Fruit fly (Drosophila melanogaster) whole organism, embryonic: ENCODE results near the gene loqs.

ENCODE experiments used
- Asciz ChIP-seq: fragments of 200-800 bp; sonication (Bioruptor generic); optimal IDR thresholded peaks from 2 replicates; lab custom pipeline; 2017; ENCODE audit warnings: missing biosample characterization, mild to moderate bottlenecking, missing genetic modification characterization, missing genetic modification reagents
- CG10209 ChIP-seq: fragments of 200-800 bp; sonication (Bioruptor generic); optimal IDR thresholded peaks from 3 replicates; lab custom pipeline; 2017; ENCODE audit warnings: missing biosample characterization, mild to moderate bottlenecking, missing genetic modification characterization, missing genetic modification reagents
- CG10565 ChIP-seq: fragments of 200-800 bp; sonication (Bioruptor generic); optimal IDR thresholded peaks from 3 replicates; lab custom pipeline; 2016; ENCODE audit warnings: missing biosample characterization, mild to moderate bottlenecking, missing genetic modification characterization
- CG11456 ChIP-seq: fragments of 200-800 bp; sonication (Bioruptor generic); IDR thresholded peaks from 3 replicates; pipeline ENCODE4 v1.3.6; 2022; ENCODE audit warnings: missing biosample characterization, missing genetic modification characterization
- CG13894 ChIP-seq: fragments of 200-800 bp; sonication (Bioruptor generic); optimal IDR thresholded peaks from 3 replicates; lab custom pipeline; 2018; ENCODE audit warnings: missing biosample characterization, mild to moderate bottlenecking, missing genetic modification characterization, moderate library complexity
- CG1603 ChIP-seq: fragments of 200-800 bp; sonication (Bioruptor generic); optimal IDR thresholded peaks from 2 replicates; lab custom pipeline; 2019; ENCODE audit warnings: missing biosample characterization, mild to moderate bottlenecking, missing genetic modification characterization, moderate library complexity
- CG17359 ChIP-seq: fragments of 200-800 bp; sonication (Bioruptor generic); optimal IDR thresholded peaks from 3 replicates; lab custom pipeline; 2018; ENCODE audit warnings: missing biosample characterization, mild to moderate bottlenecking, missing genetic modification characterization, moderate library complexity
- CG1792 ChIP-seq: fragments of 200-800 bp; sonication (Bioruptor generic); optimal IDR thresholded peaks from 2 replicates; lab custom pipeline; 2016; ENCODE audit warnings: missing biosample characterization, missing genetic modification characterization
- CG18764 ChIP-seq: fragments of 200-800 bp; sonication (Bioruptor generic); optimal IDR thresholded peaks from 3 replicates; lab custom pipeline; 2016; ENCODE audit warnings: missing biosample characterization, missing genetic modification characterization
- CG3407 ChIP-seq: fragments of 200-800 bp; sonication (Bioruptor generic); optimal IDR thresholded peaks from 2 replicates; lab custom pipeline; 2018; ENCODE audit warnings: missing biosample characterization, mild to moderate bottlenecking, missing genetic modification characterization
- CG3847 ChIP-seq: fragments of 200-800 bp; sonication (Bioruptor generic); IDR thresholded peaks from 2 replicates; pipeline ENCODE4 v1.3.6; 2022; ENCODE audit warnings: missing biosample characterization, missing genetic modification characterization
- CG4328 ChIP-seq: fragments of 200-800 bp; sonication (Bioruptor generic); optimal IDR thresholded peaks from 3 replicates; lab custom pipeline; 2017; ENCODE audit warnings: missing biosample characterization, missing genetic modification reagents, missing genetic modification characterization
- CG4404 ChIP-seq: fragments of 200-800 bp; sonication (Bioruptor generic); IDR thresholded peaks from 2 replicates; pipeline ENCODE4 v1.3.6; 2022; ENCODE audit warnings: missing biosample characterization, missing genetic modification characterization
- CG6791 ChIP-seq: fragments of 200-800 bp; sonication (Bioruptor generic); IDR thresholded peaks from 3 replicates; pipeline ENCODE4 v1.3.6; 2022; ENCODE audit warnings: missing biosample characterization, missing genetic modification characterization; ENCODE audit not compliant: partially characterized antibody
- CG7963 ChIP-seq: fragments of 200-800 bp; sonication (Bioruptor generic); IDR thresholded peaks from 3 replicates; pipeline ENCODE4 v1.3.6; 2022; ENCODE audit warnings: missing biosample characterization, missing genetic modification characterization; ENCODE audit not compliant: partially characterized antibody
- CG8388 ChIP-seq: fragments of 200-800 bp; sonication (Bioruptor generic); optimal IDR thresholded peaks from 2 replicates; lab custom pipeline; 2019; ENCODE audit warnings: missing biosample characterization, mild to moderate bottlenecking, missing genetic modification characterization, moderate library complexity
- Doc2 ChIP-seq: fragments of 200-800 bp; sonication (Bioruptor generic); IDR thresholded peaks from 2 replicates; pipeline ENCODE4 v1.3.6; 2022; ENCODE audit warnings: missing biosample characterization, missing genetic modification characterization
- Hand ChIP-seq: fragments of 200-800 bp; sonication (Bioruptor generic); optimal IDR thresholded peaks from 2 replicates; lab custom pipeline; 2017; ENCODE audit warnings: mild to moderate bottlenecking, missing biosample characterization, missing genetic modification reagents, missing genetic modification characterization
- HmgZ ChIP-seq: fragments of 200-800 bp; sonication (Bioruptor generic); optimal IDR thresholded peaks from 2 replicates; lab custom pipeline; 2018; ENCODE audit warnings: missing biosample characterization, mild to moderate bottlenecking, missing genetic modification characterization
- Med ChIP-seq: fragments of 200-800 bp; sonication (Bioruptor generic); peaks from one replicate; lab custom pipeline; 2016; ENCODE audit warnings: missing biosample characterization, missing genetic modification characterization, mild to moderate bottlenecking, inconsistent platforms, moderate library complexity
- NC2β ChIP-seq: fragments of 200-800 bp; sonication (Bioruptor generic); optimal IDR thresholded peaks from 2 replicates; lab custom pipeline; 2016; ENCODE audit warnings: missing biosample characterization, missing genetic modification characterization
- Neu2 ChIP-seq: fragments of 200-800 bp; sonication (Bioruptor generic); optimal IDR thresholded peaks from 3 replicates; lab custom pipeline; 2016; ENCODE audit warnings: missing biosample characterization, missing genetic modification characterization, borderline replicate concordance
- Opbp ChIP-seq: fragments of 200-800 bp; sonication (Bioruptor generic); IDR thresholded peaks from 3 replicates; pipeline ENCODE4 v1.3.6; 2022; ENCODE audit warnings: missing biosample characterization, missing genetic modification characterization; ENCODE audit not compliant: partially characterized antibody
- Optix ChIP-seq: fragments of 200-800 bp; sonication (Bioruptor generic); IDR thresholded peaks from 3 replicates; pipeline ENCODE4 v1.3.6; 2022; ENCODE audit warnings: missing biosample characterization, missing genetic modification characterization
- Ptx1 ChIP-seq: fragments of 200-800 bp; sonication (Bioruptor generic); IDR thresholded peaks from 2 replicates; pipeline ENCODE4 v1.3.6; 2022; ENCODE audit warnings: missing biosample characterization, missing genetic modification characterization
- Stat92E ChIP-seq, 3 experiments: fragments of >200 bp in 2 of 3; fragments of 200-800 bp in 1 of 3; sonication (Bioruptor generic) in 1 of 3; optimal IDR thresholded peaks; 2 replicates each; lab custom pipeline; 2017 to 2019; ENCODE audit warnings: missing biosample characterization in 3 of 3, missing genetic modification characterization in 3 of 3, mild to moderate bottlenecking in 1 of 3, moderate library complexity in 1 of 3
- ac ChIP-seq: fragments of 200-800 bp; sonication (Bioruptor generic); optimal IDR thresholded peaks from 3 replicates; lab custom pipeline; 2017; ENCODE audit warnings: missing biosample characterization, mild to moderate bottlenecking, missing genetic modification characterization
- dysf ChIP-seq: fragments of 200-800 bp; sonication (Bioruptor generic); IDR thresholded peaks from 3 replicates; pipeline ENCODE4 v1.3.6; 2022; ENCODE audit warnings: missing biosample characterization, missing genetic modification characterization
- fd102C ChIP-seq: fragments of 200-800 bp; sonication (Bioruptor generic); optimal IDR thresholded peaks from 2 replicates; lab custom pipeline; 2018; ENCODE audit warnings: missing biosample characterization, mild to moderate bottlenecking, missing genetic modification characterization, moderate library complexity
- gt ChIP-seq: fragments of 200-800 bp; sonication (Bioruptor generic); IDR thresholded peaks from 2 replicates; pipeline ENCODE4 v1.3.6; 2022; ENCODE audit warnings: missing biosample characterization, missing genetic modification characterization
- ham ChIP-seq: fragments of 200-800 bp; sonication (Bioruptor generic); IDR thresholded peaks from 2 replicates; pipeline ENCODE4 v1.3.6; 2022; ENCODE audit warnings: missing biosample characterization, missing genetic modification characterization
- hbn ChIP-seq: fragments of 200-800 bp; sonication (Bioruptor generic); IDR thresholded peaks from 2 replicates; pipeline ENCODE4 v1.3.6; 2022; ENCODE audit warnings: missing biosample characterization, missing genetic modification characterization; ENCODE audit not compliant: partially characterized antibody
- hkb ChIP-seq, 2 experiments: fragments of 200-800 bp in 1 of 2; fragments of >200 bp in 1 of 2; sonication (Bioruptor generic) in 1 of 2; IDR thresholded peaks in 1 of 2; optimal IDR thresholded peaks in 1 of 2; 2 replicates each; pipeline versions ENCODE4 v1.3.6 to Lab custom; 2017 to 2022; ENCODE audit warnings: missing biosample characterization in 1 of 2, missing genetic modification characterization in 1 of 2
- kni ChIP-seq: fragments of 200-800 bp; sonication (Bioruptor generic); optimal IDR thresholded peaks from 3 replicates; lab custom pipeline; 2017; ENCODE audit warnings: mild to moderate bottlenecking, missing biosample characterization, missing genetic modification reagents, missing genetic modification characterization
- lab ChIP-seq: fragments of 200-800 bp; sonication (Bioruptor generic); optimal IDR thresholded peaks from 3 replicates; lab custom pipeline; 2017; ENCODE audit warnings: missing biosample characterization, missing genetic modification characterization, mild to moderate bottlenecking, moderate library complexity, missing genetic modification reagents
- lilli ChIP-seq: fragments of 200-800 bp; sonication (Bioruptor generic); optimal IDR thresholded peaks from 3 replicates; lab custom pipeline; 2016; ENCODE audit warnings: missing biosample characterization, missing genetic modification characterization
- lov ChIP-seq, 2 experiments: fragments of 200-800 bp in 1 of 2; fragments of >200 bp in 1 of 2; sonication (Bioruptor generic) in 1 of 2; IDR thresholded peaks in 1 of 2; optimal IDR thresholded peaks in 1 of 2; 2 replicates in 1 of 2; 3 replicates in 1 of 2; pipeline versions ENCODE4 v1.3.6 to Lab custom; 2017 to 2022; ENCODE audit warnings: missing biosample characterization in 1 of 2, missing genetic modification characterization in 1 of 2
- pan ChIP-seq, 4 experiments: fragments of >200 bp in 3 of 4; fragments of 200-800 bp in 1 of 4; sonication (Bioruptor generic) in 1 of 4; optimal IDR thresholded peaks in 3 of 4; IDR thresholded peaks in 1 of 4; 2 replicates each; pipeline versions ENCODE4 v1.3.6 to Lab custom; 2017 to 2022; ENCODE audit warnings: missing biosample characterization in 2 of 4, missing genetic modification characterization in 2 of 4, mixed read lengths in 1 of 4
- pho ChIP-seq: fragments of 200-800 bp; sonication (Bioruptor generic); optimal IDR thresholded peaks from 2 replicates; lab custom pipeline; 2016; ENCODE audit warnings: missing biosample characterization, missing genetic modification characterization
- pum ChIP-seq: fragments of 200-800 bp; sonication (Bioruptor generic); optimal IDR thresholded peaks from 2 replicates; lab custom pipeline; 2016; ENCODE audit warnings: missing biosample characterization, missing genetic modification characterization
- pzg ChIP-seq: fragments of 200-800 bp; sonication (Bioruptor generic); optimal IDR thresholded peaks from 3 replicates; lab custom pipeline; 2018; ENCODE audit warnings: missing biosample characterization, mild to moderate bottlenecking, missing genetic modification characterization, moderate library complexity
- repo ChIP-seq: fragments of 200-800 bp; sonication (Bioruptor generic); optimal IDR thresholded peaks from 2 replicates; lab custom pipeline; 2016; ENCODE audit warnings: missing biosample characterization, missing genetic modification characterization
- row ChIP-seq: fragments of 200-800 bp; sonication (Bioruptor generic); IDR thresholded peaks from 3 replicates; pipeline ENCODE4 v1.3.6; 2022; ENCODE audit warnings: missing biosample characterization, missing genetic modification characterization
- salm ChIP-seq: fragments of 200-800 bp; sonication (Bioruptor generic); optimal IDR thresholded peaks from 2 replicates; lab custom pipeline; 2018; ENCODE audit warnings: missing biosample characterization, mild to moderate bottlenecking, missing genetic modification characterization
- sd ChIP-seq: fragments of 200-800 bp; sonication (Bioruptor generic); optimal IDR thresholded peaks from 3 replicates; lab custom pipeline; 2018; ENCODE audit warnings: missing biosample characterization, mild to moderate bottlenecking, missing genetic modification characterization, moderate library complexity
- sob ChIP-seq: fragments of 200-800 bp; sonication (Bioruptor generic); IDR thresholded peaks from 2 replicates; pipeline ENCODE4 v1.3.6; 2022; ENCODE audit warnings: missing biosample characterization, missing genetic modification characterization
- wdn ChIP-seq: fragments of 200-800 bp; sonication (Bioruptor generic); IDR thresholded peaks from 2 replicates; pipeline ENCODE4 v1.3.6; 2022; ENCODE audit warnings: missing biosample characterization, missing genetic modification characterization

loqs gene

dm6 chr2L:13387255-13387654 lies 4.8 kb downstream of the loqs start, which contains the start of the genes Ing5 and CG7099 (continued):
- TF ChIP-seq CG3847 (peak; percentile 97), pho (peak; percentile 93), CG4328 (GFP tag; lab: Kevin White, UChicago) (peak; percentile 94), Med (GFP tag; lab: Kevin White, UChicago) (peak; percentile 98), CG10565 (GFP tag; lab: Kevin White, UChicago) (peak; percentile 61), Optix (GFP tag; lab: Robert Waterston, UW) (peak; percentile 86; the same call in 2 of the 3 replicates), Asciz (peak; percentile 90), Stat92E (GFP tag; optimal IDR thresholded peaks at IDR 0.05; lab: Kevin White, UChicago) (peak in 1 of 3 experiments; percentile 71), sob (GFP tag; lab: Robert Waterston, UW) (peak; percentile 98), ham (peak; percentile 77; the same call in 1 of the 2 replicates), Hand (GFP tag; lab: Kevin White, UChicago) (peak; percentile 81), dysf (GFP tag; lab: Robert Waterston, UW) (peak; percentile 96), hkb (optimal IDR thresholded peaks at IDR 0.05; lab: Kevin White, UChicago) (no peak), hkb (GFP tag; IDR thresholded peaks at IDR 0.05; lab: Robert Waterston, UW) (peak; percentile 95), hbn (GFP tag; lab: Robert Waterston, UW) (peak; percentile 52; the same call in 1 of the 2 replicates), CG10209 (GFP tag; lab: Kevin White, UChicago) (peak; percentile 95), CG11456 (GFP tag; lab: Robert Waterston, UW) (peak; percentile 97), repo (GFP tag; lab: Kevin White, UChicago) (peak; percentile 71), pan (optimal IDR thresholded peaks at IDR 0.05; lab: Kevin White, UChicago) (no peak), pan (GFP tag; optimal IDR thresholded peaks at IDR 0.05 in 1 of 2, IDR thresholded peaks at IDR 0.05 in 1 of 2) (peak in 1 of 2 experiments; percentile 97), sd (tag; lab: Kevin White, UChicago) (peak; percentile 95), CG6791 (peak; percentile 42; the same call in 2 of the 3 replicates), CG1603 (tag; lab: Kevin White, UChicago) (peak; percentile 65), row (GFP tag; lab: Robert Waterston, UW) (peak; percentile 99), kni (GFP tag; lab: Kevin White, UChicago) (no peak), CG8388 (GFP tag; lab: Kevin White, UChicago) (peak; percentile 94), fd102C (GFP tag; lab: Kevin White, UChicago) (peak; percentile 74), lilli (GFP tag; lab: Kevin White, UChicago) (peak; percentile 98), CG3407 (GFP tag; lab: Kevin White, UChicago) (peak; percentile 92), pum (GFP tag; lab: Kevin White, UChicago) (peak; percentile 89), Neu2 (GFP tag; lab: Kevin White, UChicago) (no peak), ac (GFP tag; lab: Kevin White, UChicago) (peak; percentile 82), CG7963 (GFP tag; lab: Robert Waterston, UW) (peak; percentile 45; the same call in 2 of the 3 replicates), CG1792 (GFP tag; lab: Kevin White, UChicago) (peak; percentile 59), pzg (peak; percentile 57), HmgZ (peak; percentile 97), CG18764 (GFP tag; lab: Kevin White, UChicago) (peak; percentile 96), CG4404 (peak; percentile 96), Opbp (GFP tag; lab: Robert Waterston, UW) (peak; percentile 65; the same call in 2 of the 3 replicates), NC2β (GFP tag; lab: Kevin White, UChicago) (peak; percentile 91), gt (peak; percentile 92), Ptx1 (peak; percentile 98), Doc2 (GFP tag; lab: Robert Waterston, UW) (peak; percentile 91), salm (tag; lab: Kevin White, UChicago) (peak; percentile 91), wdn (peak; percentile 92), lab (peak; percentile 97), CG13894 (tag; lab: Kevin White, UChicago) (peak; percentile 96), lov (optimal IDR thresholded peaks at IDR 0.05; lab: Kevin White, UChicago) (no peak), lov (GFP tag; IDR thresholded peaks at IDR 0.05; lab: Robert Waterston, UW) (peak; percentile 94), CG17359 (tag; lab: Kevin White, UChicago) (peak; percentile 96)
